Fruit fly (Drosophila melanogaster): ENCODE results near the gene TotC.
A peak's percentile ranks its signal among the peaks of the same experiment; 100 is the strongest.

The TotC gene

DNA sequence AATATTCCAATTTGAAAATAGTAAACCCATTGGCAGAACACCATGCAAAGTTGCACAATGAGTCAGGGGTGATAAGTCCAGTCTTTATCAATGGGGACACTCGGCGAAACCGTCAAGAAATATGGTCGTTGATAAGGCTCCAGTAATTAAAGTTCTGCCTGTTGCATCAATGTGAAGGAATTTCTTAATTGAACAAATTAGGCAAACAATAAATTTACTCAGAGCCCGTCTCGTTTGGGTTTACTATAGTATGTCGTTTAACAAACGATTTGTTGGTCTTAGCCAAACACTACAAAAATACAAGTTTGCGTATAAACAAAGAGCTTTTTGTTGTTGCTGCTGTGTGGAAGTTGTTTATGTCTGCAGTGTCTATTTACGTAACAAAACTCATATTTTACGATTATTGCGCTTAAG is 38.0 kb upstream of the TotC start (continued):
- peak; percentile 4 for TF ChIP-seq sug (tag; optimal IDR thresholded peaks at IDR 0.05)
- TF ChIP-seq CG31441 (GFP tag; IDR thresholded peaks at IDR 0.05): no peak
- peak; percentile 9 for TF ChIP-seq CG13424 (tag; optimal IDR thresholded peaks at IDR 0.05)
- TF ChIP-seq Awh (GFP tag; IDR thresholded peaks at IDR 0.05): 0 out of 2 replicates have a peak, but pooled peaks have one; percentile 24
- TF ChIP-seq Nf-YB (GFP tag; optimal IDR thresholded peaks at IDR 0.05): no peak
- TF ChIP-seq CG4424 (GFP tag; optimal IDR thresholded peaks at IDR 0.05): peak; percentile 26
- peak; percentile 63 for TF ChIP-seq HHEX (GFP tag; optimal IDR thresholded peaks at IDR 0.05)
- TF ChIP-seq ac (GFP tag; optimal IDR thresholded peaks at IDR 0.05): no peak
- TF ChIP-seq CG15514 (GFP tag; optimal IDR thresholded peaks at IDR 0.05): peak; percentile 60
- TF ChIP-seq CG15011 (GFP tag; optimal IDR thresholded peaks at IDR 0.05): peak; percentile 66
- TF ChIP-seq CG10209 (GFP tag; optimal IDR thresholded peaks at IDR 0.05): peak; percentile 56
- TF ChIP-seq CG7928 (GFP tag; optimal IDR thresholded peaks at IDR 0.05): peak; percentile 18
- TF ChIP-seq CG7839 (tag; optimal IDR thresholded peaks at IDR 0.05): peak; percentile 26
- peak; percentile 24 for TF ChIP-seq Jarid2 (GFP tag; optimal IDR thresholded peaks at IDR 0.05)
- TF ChIP-seq CG8924 (tag; optimal IDR thresholded peaks at IDR 0.05): peak; percentile 21
- peak; percentile 8 for TF ChIP-seq CHES-1-like (GFP tag; optimal IDR thresholded peaks at IDR 0.05)
- no peak for TF ChIP-seq CG8290 (GFP tag; optimal IDR thresholded peaks at IDR 0.05)
- TF ChIP-seq CG8290 (tag; optimal IDR thresholded peaks at IDR 0.05): peak in 1 of 2 experiments; percentile 91
- TF ChIP-seq cg (GFP tag; optimal IDR thresholded peaks at IDR 0.05): no peak
- TF ChIP-seq nerfin-2 (GFP tag; IDR thresholded peaks at IDR 0.05; ENCODE audit: partially characterized antibody): no peak
- peak; percentile 77 for TF ChIP-seq PHDP (tag; optimal IDR thresholded peaks at IDR 0.05)
- TF ChIP-seq tup (GFP tag; optimal IDR thresholded peaks at IDR 0.05): no peak
- no peak for TF ChIP-seq CG32532 (GFP tag; IDR thresholded peaks at IDR 0.05)
- TF ChIP-seq ind (GFP tag; optimal IDR thresholded peaks at IDR 0.05): no peak
- TF ChIP-seq tap (tag; optimal IDR thresholded peaks at IDR 0.05): peak; percentile 8
- no peak for TF ChIP-seq chm (GFP tag; IDR thresholded peaks at IDR 0.05)
- no peak for TF ChIP-seq Mes4 (GFP tag; optimal IDR thresholded peaks at IDR 0.05)
- TF ChIP-seq dysf (GFP tag; IDR thresholded peaks at IDR 0.05): peak; percentile 40; the same call in 1 of the 3 replicates
- no peak for TF ChIP-seq CG3838 (GFP tag; optimal IDR thresholded peaks at IDR 0.05)
- TF ChIP-seq cato (GFP tag; optimal IDR thresholded peaks at IDR 0.05; ENCODE audit: borderline replicate concordance): peak; percentile 26
- peak; percentile 63 for TF ChIP-seq CG1233 (GFP tag; optimal IDR thresholded peaks at IDR 0.05)
- no peak for TF ChIP-seq disco-r (GFP tag; optimal IDR thresholded peaks at IDR 0.05)
- peak; percentile 2 for TF ChIP-seq CG4328 (GFP tag; optimal IDR thresholded peaks at IDR 0.05)
- TF ChIP-seq pzg (GFP tag; optimal IDR thresholded peaks at IDR 0.05): no peak
- TF ChIP-seq CG6765 (GFP tag; optimal IDR thresholded peaks at IDR 0.05): peak; percentile 52
- no peak for TF ChIP-seq CG9727 (GFP tag; optimal IDR thresholded peaks at IDR 0.05)
- TF ChIP-seq wdn (GFP tag; IDR thresholded peaks at IDR 0.05): no peak
- peak; percentile 65 for TF ChIP-seq CG12299 (tag; optimal IDR thresholded peaks at IDR 0.05)
- TF ChIP-seq CG13624 (GFP tag; optimal IDR thresholded peaks at IDR 0.05): no peak
- TF ChIP-seq dpn (GFP tag; optimal IDR thresholded peaks at IDR 0.05): peak in 1 of 2 experiments; percentile 23
- TF ChIP-seq Pdp1 (GFP tag; optimal IDR thresholded peaks at IDR 0.05): peak; percentile 11 to 68
- no peak for TF ChIP-seq CG18262 (tag; optimal IDR thresholded peaks at IDR 0.05)
- TF ChIP-seq zf30C (GFP tag; optimal IDR thresholded peaks at IDR 0.05): no peak
- TF ChIP-seq gcm (GFP tag; optimal IDR thresholded peaks at IDR 0.05): no peak
- peak; percentile 32 for TF ChIP-seq Bdp1 (GFP tag; optimal IDR thresholded peaks at IDR 0.05)
- peak; percentile 34 for TF ChIP-seq CG12659 (GFP tag; optimal IDR thresholded peaks at IDR 0.05)
- TF ChIP-seq CG4707 (GFP tag; optimal IDR thresholded peaks at IDR 0.05): peak; percentile 2
- TF ChIP-seq NfI (GFP tag; optimal IDR thresholded peaks at IDR 0.05): peak; percentile 6
- TF ChIP-seq CG13296 (GFP tag; optimal IDR thresholded peaks at IDR 0.05): peak; percentile 73
- TF ChIP-seq hth (optimal IDR thresholded peaks at IDR 0.05): no peak
- no peak for TF ChIP-seq CG4360 (GFP tag; IDR thresholded peaks at IDR 0.05)

All from whole organism, embryonic.